Worm (Caenorhabditis elegans) whole organism, late embryonic: Measurements from ENCODE around the gene cid-1.

Source experiments
- K09A11.1 ChIP-seq: sonication (generic microtip); optimal IDR thresholded peaks from 2 replicates; lab custom pipeline; 2017; ENCODE audit warnings: antibody characterized with exemption, mild to moderate bottlenecking, missing genetic modification characterization, missing compliant biosample characterization; ENCODE audit not compliant: insufficient read depth
- ceh-9 ChIP-seq: sonication (generic microtip); optimal IDR thresholded peaks from 2 replicates; lab custom pipeline; 2016; ENCODE audit warnings: mild to moderate bottlenecking, missing genetic modification characterization, inconsistent platforms, missing compliant biosample characterization
- fkh-10 ChIP-seq: fragments of 150-350 bp; optimal IDR thresholded peaks from 2 replicates; lab custom pipeline; 2014; ENCODE audit warnings: missing biosample characterization, missing genetic modification reagents, missing genetic modification characterization
- unc-86 ChIP-seq: sonication (generic microtip); optimal IDR thresholded peaks from 2 replicates; lab custom pipeline; 2016; ENCODE audit warnings: missing genetic modification characterization, missing compliant biosample characterization

DNA sequence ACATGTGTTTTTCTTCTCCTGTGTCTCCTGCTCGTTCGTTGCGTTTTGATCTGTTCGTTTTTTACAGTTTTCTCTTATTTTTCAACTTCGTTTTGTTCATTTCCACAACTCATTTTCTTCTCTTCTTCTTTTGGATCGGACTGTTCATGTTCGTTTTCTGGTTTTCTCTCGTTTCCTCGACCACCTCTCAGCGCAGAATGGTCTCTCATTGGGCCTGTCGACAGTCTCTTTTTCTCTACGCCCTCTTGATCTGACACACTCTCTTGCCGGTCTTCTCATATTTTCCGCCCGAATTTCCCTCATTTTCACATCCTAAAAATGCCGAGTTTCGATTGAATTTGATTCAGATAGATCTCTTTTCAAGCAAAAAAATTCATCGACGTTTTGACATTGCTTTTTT, 7.9 kb downstream of the cid-1 start:
- no peak for TF ChIP-seq ceh-9 (tag; lab: Kevin White, UChicago)
- no peak for TF ChIP-seq fkh-10
- TF ChIP-seq unc-86 (tag; lab: Kevin White, UChicago): no peak
- TF ChIP-seq K09A11.1 (tag; lab: Kevin White, UChicago): no peak
